Fruit fly (Drosophila melanogaster) whole organism, adult: ENCODE data around the gene CG34263.

Experiments
- CG11617 ChIP-seq: fragments of 200-800 bp; sonication (Bioruptor generic); optimal IDR thresholded peaks from 2 replicates; lab custom pipeline; 2017; ENCODE audit warnings: mild to moderate bottlenecking, missing biosample characterization, missing genetic modification reagents, missing genetic modification characterization
- CG12768 ChIP-seq: fragments of 200-800 bp; sonication (Bioruptor generic); optimal IDR thresholded peaks from 2 replicates; lab custom pipeline; 2017; ENCODE audit warnings: missing biosample characterization, missing genetic modification characterization, mild to moderate bottlenecking, moderate library complexity, missing genetic modification reagents
- CG14711 ChIP-seq: fragments of 200-800 bp; sonication (Bioruptor generic); optimal IDR thresholded peaks from 2 replicates; lab custom pipeline; 2018; ENCODE audit warnings: missing biosample characterization, mild to moderate bottlenecking, missing genetic modification characterization, moderate library complexity
- CG7101 ChIP-seq: fragments of 200-800 bp; sonication (Bioruptor generic); optimal IDR thresholded peaks from 2 replicates; lab custom pipeline; 2018; ENCODE audit warnings: missing biosample characterization, mild to moderate bottlenecking, missing genetic modification characterization, moderate library complexity
- Clk ChIP-seq: fragments of 200-800 bp; sonication (Bioruptor generic); optimal IDR thresholded peaks from 2 replicates; lab custom pipeline; 2017; ENCODE audit warnings: missing biosample characterization, missing genetic modification characterization
- Crg-1 ChIP-seq: fragments of 200-800 bp; sonication (Bioruptor generic); optimal IDR thresholded peaks from 2 replicates; lab custom pipeline; 2016; ENCODE audit warnings: missing biosample characterization, missing genetic modification characterization
- cnc ChIP-seq, 2 experiments: fragments of >200 bp; optimal IDR thresholded peaks; 2 replicates each; lab custom pipeline; 2017
- ovo ChIP-seq: fragments of 200-800 bp; sonication (Bioruptor generic); optimal IDR thresholded peaks from 2 replicates; lab custom pipeline; 2016; ENCODE audit warnings: missing biosample characterization, missing genetic modification characterization
- pad ChIP-seq: fragments of 200-800 bp; sonication (Bioruptor generic); optimal IDR thresholded peaks from 3 replicates; lab custom pipeline; 2017; ENCODE audit warnings: missing biosample characterization, missing genetic modification characterization, mild to moderate bottlenecking, moderate library complexity, missing genetic modification reagents
- tj ChIP-seq: fragments of 200-800 bp; sonication (Bioruptor generic); optimal IDR thresholded peaks from 3 replicates; lab custom pipeline; 2017; ENCODE audit warnings: missing biosample characterization, mild to moderate bottlenecking, missing genetic modification characterization, moderate library complexity

dm6 chr3L:217480-218118 is 48.1 kb downstream of the CG34263 start, which contains the start of gene CG13877:
- TF ChIP-seq Clk (GFP tag; lab: Kevin White, UChicago), result no peak
- TF ChIP-seq CG12768 (GFP tag; lab: Kevin White, UChicago), result no peak
- TF ChIP-seq pad, result no peak
- TF ChIP-seq CG14711 (tag; lab: Kevin White, UChicago), result no peak
- no peak for TF ChIP-seq CG11617 (GFP tag; lab: Kevin White, UChicago)
- no peak for TF ChIP-seq tj (GFP tag; lab: Kevin White, UChicago)
- TF ChIP-seq CG7101 (tag; lab: Kevin White, UChicago), result no peak
- no peak for TF ChIP-seq ovo (GFP tag; lab: Kevin White, UChicago)
- TF ChIP-seq Crg-1 (GFP tag; lab: Kevin White, UChicago), result no peak
- TF ChIP-seq cnc (optimal IDR thresholded peaks at IDR 0.05; lab: Kevin White, UChicago), result no peak
